Fruit fly (Drosophila melanogaster) whole organism, embryonic: ENCODE results near the gene Cyp4ac3.

Experiments used
- Aef1 ChIP-seq: fragments of 200-800 bp; sonication (Bioruptor generic); IDR thresholded peaks from 3 replicates; pipeline ENCODE4 v1.3.6; 2022; ENCODE audit warnings: missing biosample characterization, missing genetic modification characterization
- Atf6 ChIP-seq: fragments of 200-800 bp; sonication (Bioruptor generic); IDR thresholded peaks from 2 replicates; pipeline ENCODE4 v1.3.6; 2022; ENCODE audit warnings: missing biosample characterization, missing genetic modification characterization
- CG10147 ChIP-seq: fragments of 200-800 bp; sonication (Bioruptor generic); optimal IDR thresholded peaks from 2 replicates; lab custom pipeline; 2019; ENCODE audit warnings: missing biosample characterization, mild to moderate bottlenecking, missing genetic modification characterization, moderate library complexity
- CG10654 ChIP-seq: fragments of 200-800 bp; sonication (Bioruptor generic); optimal IDR thresholded peaks from 2 replicates; lab custom pipeline; 2016; ENCODE audit warnings: missing biosample characterization, missing genetic modification characterization
- CG11695 ChIP-seq: fragments of 200-800 bp; sonication (Bioruptor generic); IDR thresholded peaks from 3 replicates; pipeline ENCODE4 v1.3.6; 2022; ENCODE audit warnings: missing biosample characterization, missing genetic modification characterization
- CG12104 ChIP-seq: fragments of 200-800 bp; sonication (Bioruptor generic); optimal IDR thresholded peaks from 3 replicates; lab custom pipeline; 2016; ENCODE audit warnings: missing biosample characterization, missing genetic modification characterization
- CG13424 ChIP-seq: fragments of 200-800 bp; sonication (Bioruptor generic); optimal IDR thresholded peaks from 2 replicates; lab custom pipeline; 2019; ENCODE audit warnings: missing biosample characterization, mild to moderate bottlenecking, missing genetic modification characterization, moderate library complexity
- CG15479 ChIP-seq: fragments of 200-800 bp; sonication (Bioruptor generic); optimal IDR thresholded peaks from 3 replicates; lab custom pipeline; 2019; ENCODE audit warnings: missing biosample characterization, mild to moderate bottlenecking, missing genetic modification characterization, moderate library complexity
- CG15514 ChIP-seq: fragments of 200-800 bp; sonication (Bioruptor generic); optimal IDR thresholded peaks from 3 replicates; lab custom pipeline; 2017; ENCODE audit warnings: missing biosample characterization, missing genetic modification characterization, mild to moderate bottlenecking, moderate library complexity, missing genetic modification reagents
- CG1603 ChIP-seq: fragments of 200-800 bp; sonication (Bioruptor generic); optimal IDR thresholded peaks from 2 replicates; lab custom pipeline; 2019; ENCODE audit warnings: missing biosample characterization, mild to moderate bottlenecking, missing genetic modification characterization, moderate library complexity
- CG16863 ChIP-seq: fragments of 200-800 bp; sonication (Bioruptor generic); optimal IDR thresholded peaks from 3 replicates; lab custom pipeline; 2016; ENCODE audit warnings: missing biosample characterization, missing genetic modification characterization
- CG18619 ChIP-seq: fragments of 200-800 bp; sonication (Bioruptor generic); optimal IDR thresholded peaks from 3 replicates; lab custom pipeline; 2017; ENCODE audit warnings: missing biosample characterization, mild to moderate bottlenecking, missing genetic modification characterization
- CG2199 ChIP-seq: fragments of 200-800 bp; sonication (Bioruptor generic); IDR thresholded peaks from 3 replicates; pipeline ENCODE4 v1.3.6; 2022; ENCODE audit warnings: missing biosample characterization, missing genetic modification characterization
- CG2875 ChIP-seq: fragments of 200-800 bp; sonication (Bioruptor generic); optimal IDR thresholded peaks from 2 replicates; lab custom pipeline; 2017; ENCODE audit warnings: missing biosample characterization, mild to moderate bottlenecking, missing genetic modification characterization, missing genetic modification reagents
- CG2889 ChIP-seq: fragments of 200-800 bp; sonication (Bioruptor generic); IDR thresholded peaks from 3 replicates; pipeline ENCODE4 v1.3.6; 2022; ENCODE audit warnings: missing biosample characterization, missing genetic modification characterization
- CG30403 ChIP-seq: fragments of 200-800 bp; sonication (Bioruptor generic); optimal IDR thresholded peaks from 3 replicates; lab custom pipeline; 2016; ENCODE audit warnings: missing biosample characterization, missing genetic modification characterization
- CG3163 ChIP-seq: fragments of 200-800 bp; sonication (Bioruptor generic); optimal IDR thresholded peaks from 3 replicates; lab custom pipeline; 2016; ENCODE audit warnings: missing biosample characterization, missing genetic modification characterization
- CG6683 ChIP-seq: fragments of 200-800 bp; sonication (Bioruptor generic); optimal IDR thresholded peaks from 2 replicates; lab custom pipeline; 2017; ENCODE audit warnings: missing biosample characterization, mild to moderate bottlenecking, missing genetic modification characterization, missing genetic modification reagents
- CG6813 ChIP-seq: fragments of 200-800 bp; sonication (Bioruptor generic); optimal IDR thresholded peaks from 2 replicates; lab custom pipeline; 2017; ENCODE audit warnings: missing biosample characterization, missing genetic modification characterization, mild to moderate bottlenecking, moderate library complexity, missing genetic modification reagents
- Deaf1 ChIP-seq: fragments of 200-800 bp; optimal IDR thresholded peaks from 3 replicates; lab custom pipeline; 2019; ENCODE audit warnings: missing biosample characterization, mild to moderate bottlenecking, missing genetic modification characterization, moderate library complexity
- Dip2 ChIP-seq: fragments of 200-800 bp; sonication (Bioruptor generic); IDR thresholded peaks from 2 replicates; pipeline ENCODE4 v1.3.6; 2022; ENCODE audit warnings: missing biosample characterization, missing genetic modification characterization
- Dip3 ChIP-seq: fragments of 200-800 bp; sonication (Bioruptor generic); optimal IDR thresholded peaks from 3 replicates; lab custom pipeline; 2016; ENCODE audit warnings: missing biosample characterization, missing genetic modification characterization
- Gsc ChIP-seq: fragments of 200-800 bp; sonication (Bioruptor generic); IDR thresholded peaks from 2 replicates; pipeline ENCODE4 v1.3.6; 2022; ENCODE audit warnings: missing biosample characterization, missing genetic modification characterization
- HmgD ChIP-seq: fragments of 200-800 bp; sonication (Bioruptor generic); optimal IDR thresholded peaks from 3 replicates; lab custom pipeline; 2016; ENCODE audit warnings: missing biosample characterization, missing genetic modification characterization
- HmgZ ChIP-seq: fragments of 200-800 bp; sonication (Bioruptor generic); optimal IDR thresholded peaks from 2 replicates; lab custom pipeline; 2018; ENCODE audit warnings: missing biosample characterization, mild to moderate bottlenecking, missing genetic modification characterization
- Lpt ChIP-seq: fragments of >200 bp; optimal IDR thresholded peaks from 2 replicates; lab custom pipeline; 2018; ENCODE audit warnings: missing biosample characterization, missing genetic modification characterization
- MBD-R2 ChIP-seq: fragments of 200-800 bp; sonication (Bioruptor generic); IDR thresholded peaks from 2 replicates; pipeline ENCODE4 v1.3.6; 2022; ENCODE audit warnings: missing biosample characterization, missing genetic modification characterization
- Mrtf ChIP-seq: fragments of 200-800 bp; sonication (Bioruptor generic); IDR thresholded peaks from 3 replicates; pipeline ENCODE4 v1.3.6; 2022; ENCODE audit warnings: missing biosample characterization, missing genetic modification characterization
- Nf-YC ChIP-seq: fragments of 200-800 bp; optimal IDR thresholded peaks from 3 replicates; lab custom pipeline; 2019; ENCODE audit warnings: missing biosample characterization, mild to moderate bottlenecking, missing genetic modification characterization, moderate library complexity
- NfI ChIP-seq: fragments of 200-800 bp; sonication (Bioruptor generic); optimal IDR thresholded peaks from 3 replicates; lab custom pipeline; 2018; ENCODE audit warnings: missing biosample characterization, mild to moderate bottlenecking, missing genetic modification characterization, moderate library complexity
- Stat92E ChIP-seq, 3 experiments: fragments of >200 bp in 2 of 3; fragments of 200-800 bp in 1 of 3; sonication (Bioruptor generic) in 1 of 3; optimal IDR thresholded peaks; 2 replicates each; lab custom pipeline; 2017 to 2019; ENCODE audit warnings: missing biosample characterization in 3 of 3, missing genetic modification characterization in 3 of 3, mild to moderate bottlenecking in 1 of 3, moderate library complexity in 1 of 3
- bcd ChIP-seq: fragments of 200-800 bp; sonication (Bioruptor generic); optimal IDR thresholded peaks from 2 replicates; lab custom pipeline; 2017; ENCODE audit warnings: missing biosample characterization, mild to moderate bottlenecking, missing genetic modification characterization
- cwo ChIP-seq: fragments of 200-800 bp; sonication (Bioruptor generic); optimal IDR thresholded peaks from 3 replicates; lab custom pipeline; 2017; ENCODE audit warnings: missing biosample characterization, missing genetic modification characterization, mild to moderate bottlenecking, moderate library complexity, missing genetic modification reagents
- hkb ChIP-seq, 2 experiments: fragments of 200-800 bp in 1 of 2; fragments of >200 bp in 1 of 2; sonication (Bioruptor generic) in 1 of 2; IDR thresholded peaks in 1 of 2; optimal IDR thresholded peaks in 1 of 2; 2 replicates each; pipeline versions ENCODE4 v1.3.6 to Lab custom; 2017 to 2022; ENCODE audit warnings: missing biosample characterization in 1 of 2, missing genetic modification characterization in 1 of 2
- knrl ChIP-seq: fragments of 200-800 bp; sonication (Bioruptor generic); IDR thresholded peaks from 3 replicates; pipeline ENCODE4 v1.3.6; 2022; ENCODE audit warnings: missing biosample characterization, missing genetic modification characterization; ENCODE audit not compliant: partially characterized antibody
- nmo ChIP-seq: fragments of 200-800 bp; sonication (Bioruptor generic); optimal IDR thresholded peaks from 2 replicates; lab custom pipeline; 2018; ENCODE audit warnings: missing biosample characterization, mild to moderate bottlenecking, missing genetic modification characterization, moderate library complexity
- pros ChIP-seq: fragments of 200-800 bp; sonication (Bioruptor generic); optimal IDR thresholded peaks from 3 replicates; lab custom pipeline; 2019; ENCODE audit warnings: missing biosample characterization, mild to moderate bottlenecking, missing genetic modification characterization, moderate library complexity
- psq ChIP-seq: fragments of 200-800 bp; sonication (Bioruptor generic); optimal IDR thresholded peaks from 2 replicates; lab custom pipeline; 2017; ENCODE audit warnings: missing biosample characterization, missing genetic modification characterization
- salm ChIP-seq: fragments of 200-800 bp; sonication (Bioruptor generic); optimal IDR thresholded peaks from 2 replicates; lab custom pipeline; 2018; ENCODE audit warnings: missing biosample characterization, mild to moderate bottlenecking, missing genetic modification characterization
- sob ChIP-seq: fragments of 200-800 bp; sonication (Bioruptor generic); IDR thresholded peaks from 2 replicates; pipeline ENCODE4 v1.3.6; 2022; ENCODE audit warnings: missing biosample characterization, missing genetic modification characterization
- sqz ChIP-seq: fragments of 200-800 bp; sonication (Bioruptor generic); optimal IDR thresholded peaks from 3 replicates; lab custom pipeline; 2018; ENCODE audit warnings: missing biosample characterization, mild to moderate bottlenecking, missing genetic modification characterization
- ttk ChIP-seq: fragments of 200-800 bp; sonication (Bioruptor generic); IDR thresholded peaks from 2 replicates; pipeline ENCODE4 v2.1.2; 2022; ENCODE audit warnings: missing biosample characterization, missing genetic modification characterization
- zen ChIP-seq: fragments of 200-800 bp; sonication (Bioruptor generic); optimal IDR thresholded peaks from 3 replicates; lab custom pipeline; 2018; ENCODE audit warnings: missing biosample characterization, mild to moderate bottlenecking, missing genetic modification characterization, moderate library complexity

The Cyp4ac3 gene

dm6 chr2L:5306373-5306997, 38.2 kb downstream of the Cyp4ac3 start (continued):
- TF ChIP-seq CG16863 (GFP tag; lab: Kevin White, UChicago) (no peak), CG13424 (tag; lab: Kevin White, UChicago) (no peak), CG15514 (GFP tag; lab: Kevin White, UChicago) (no peak), ttk (peak; percentile 70), CG30403 (GFP tag; lab: Kevin White, UChicago) (no peak), Lpt (GFP tag; lab: Kevin White, UChicago) (no peak), MBD-R2 (GFP tag; lab: Robert Waterston, UW) (0 out of 2 replicates have a peak, but pooled peaks have one; percentile 23), CG6813 (GFP tag; lab: Kevin White, UChicago) (peak; percentile 5), sqz (GFP tag; lab: Kevin White, UChicago) (no peak), CG2875 (GFP tag; lab: Kevin White, UChicago) (peak; percentile 13), Atf6 (GFP tag; lab: Robert Waterston, UW) (no peak), CG12104 (GFP tag; lab: Kevin White, UChicago) (no peak), Gsc (GFP tag; lab: Robert Waterston, UW) (no peak), NfI (GFP tag; lab: Kevin White, UChicago) (no peak), Stat92E (GFP tag; optimal IDR thresholded peaks at IDR 0.05; lab: Kevin White, UChicago) (no peak), Dip2 (no peak), CG18619 (peak; percentile 2), CG3163 (GFP tag; lab: Kevin White, UChicago) (peak; percentile 1), knrl (GFP tag; lab: Robert Waterston, UW) (0 out of 3 replicates have a peak, but pooled peaks have one; percentile 10), sob (peak; percentile 31; the same call in 1 of the 2 replicates), Dip3 (no peak), nmo (peak; percentile 14), CG2889 (GFP tag; lab: Robert Waterston, UW) (no peak), Deaf1 (tag; lab: Kevin White, UChicago) (peak; percentile 53), Mrtf (GFP tag; lab: Robert Waterston, UW) (0 out of 3 replicates have a peak, but pooled peaks have one; percentile 8), cwo (GFP tag; lab: Kevin White, UChicago) (peak; percentile 15), zen (tag; lab: Kevin White, UChicago) (no peak), bcd (GFP tag; lab: Kevin White, UChicago) (peak; percentile 9), HmgD (GFP tag; lab: Kevin White, UChicago) (peak; percentile 15), CG1603 (no peak), CG6683 (GFP tag; lab: Kevin White, UChicago) (no peak), pros (peak; percentile 77), Aef1 (peak; percentile 12; the same call in 1 of the 3 replicates), CG15479 (GFP tag; lab: Kevin White, UChicago) (peak; percentile 87), hkb (optimal IDR thresholded peaks at IDR 0.05; lab: Kevin White, UChicago) (no peak), hkb (GFP tag; IDR thresholded peaks at IDR 0.05; lab: Robert Waterston, UW) (0 out of 2 replicates have a peak, but pooled peaks have one; percentile 8), CG10654 (no peak), CG11695 (GFP tag; lab: Robert Waterston, UW) (no peak), psq (GFP tag; lab: Kevin White, UChicago) (no peak), HmgZ (tag; lab: Kevin White, UChicago) (peak; percentile 21), CG10147 (GFP tag; lab: Kevin White, UChicago) (no peak), salm (tag; lab: Kevin White, UChicago) (no peak), Nf-YC (tag; lab: Kevin White, UChicago) (peak; percentile 18), CG2199 (GFP tag; lab: Robert Waterston, UW) (0 out of 3 replicates have a peak, but pooled peaks have one; percentile 48)
